In the genomic region with DNA sequence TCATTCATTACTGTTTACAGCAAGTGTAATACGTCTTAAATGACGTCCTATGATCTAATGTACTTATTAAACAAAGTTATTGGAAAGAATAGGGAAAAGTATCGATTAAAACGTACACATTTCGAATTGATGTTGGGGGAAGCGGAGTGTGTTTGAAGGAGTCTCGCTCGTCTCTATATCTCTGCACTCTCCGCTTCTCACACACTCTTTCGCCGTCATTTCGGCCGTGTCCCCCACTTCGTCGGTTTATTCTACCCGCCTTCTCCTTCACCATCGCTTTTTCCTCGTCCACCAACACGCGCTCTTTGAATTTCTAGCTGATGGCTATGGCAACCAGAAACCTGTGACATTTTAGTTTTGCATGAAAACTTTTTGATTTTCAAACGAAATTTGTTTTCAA, we compare ENCODE assay signal across 2 worm cellular contexts.
TF ChIP-seq lines count a peak whose summit lies in the region.

No protein-coding gene starts in this region.

TF ChIP-seq in whole organism, L2 larva, 48 proteins besides CTCF, POLR2A, EP300 and RAD21 (continued from another document):
- TF ChIP-seq gmeb-1 (tag; optimal IDR thresholded peaks at IDR 0.05; lab: Kevin White, UChicago) (no peak), ama-1 (optimal IDR thresholded peaks at IDR 0.05; lab: Kevin White, UChicago) (no peak), ztf-1 (GFP tag; conservative IDR thresholded peaks at IDR 0.05; lab: Robert Waterston, UW) (no peak), mab-5 (tag; optimal IDR thresholded peaks at IDR 0.05; lab: Kevin White, UChicago) (no peak), C34F6.9 (tag; optimal IDR thresholded peaks at IDR 0.05; lab: Kevin White, UChicago) (peak; percentile 63), ztf-4 (tag; optimal IDR thresholded peaks at IDR 0.05; lab: Kevin White, UChicago) (no peak), sem-4 (tag; optimal IDR thresholded peaks at IDR 0.05; lab: Kevin White, UChicago) (no peak), snpc-4 (tag; optimal IDR thresholded peaks at IDR 0.05; lab: Kevin White, UChicago) (peak; percentile 37), peb-1 (tag; optimal IDR thresholded peaks at IDR 0.05; lab: Kevin White, UChicago) (no peak), lin-39 (tag; optimal IDR thresholded peaks at IDR 0.05; lab: Kevin White, UChicago) (no peak), F13H6.1 (tag; optimal IDR thresholded peaks at IDR 0.05; lab: Kevin White, UChicago) (peak; percentile 29), nhr-129 (tag; optimal IDR thresholded peaks at IDR 0.05; lab: Kevin White, UChicago) (peak; percentile 50), ZK546.5 (tag; optimal IDR thresholded peaks at IDR 0.05; lab: Kevin White, UChicago) (no peak), lsy-2 (tag; optimal IDR thresholded peaks at IDR 0.05; lab: Kevin White, UChicago) (peak in 1 of 2 experiments; percentile 45), unc-39 (tag; optimal IDR thresholded peaks at IDR 0.05; lab: Kevin White, UChicago) (no peak), mdl-1 (tag; optimal IDR thresholded peaks at IDR 0.05; lab: Kevin White, UChicago) (no peak), R02D3.7 (tag; optimal IDR thresholded peaks at IDR 0.05; lab: Kevin White, UChicago) (no peak), crh-2 (tag; optimal IDR thresholded peaks at IDR 0.05; lab: Kevin White, UChicago) (peak; percentile 34)

TF ChIP-seq in whole organism, L4 larva, 104 proteins besides CTCF, POLR2A, EP300 and RAD21 (continued from another document):
- TF ChIP-seq rbr-2 (tag; optimal IDR thresholded peaks at IDR 0.05; lab: Kevin White, UChicago), result peak; percentile 41
- TF ChIP-seq mdl-1 (tag; optimal IDR thresholded peaks at IDR 0.05; lab: Kevin White, UChicago), result peak in 1 of 2 experiments; percentile 39
- TF ChIP-seq Y75B8A.6 (GFP tag; IDR thresholded peaks at IDR 0.05; lab: Robert Waterston, UW), result no peak
- no peak for TF ChIP-seq ceh-32 (tag; optimal IDR thresholded peaks at IDR 0.05; lab: Kevin White, UChicago; ENCODE audit: poor library complexity)
- no peak for TF ChIP-seq snpc-4 (tag; optimal IDR thresholded peaks at IDR 0.05; lab: Kevin White, UChicago)
- no peak for TF ChIP-seq gei-8 (GFP tag; optimal IDR thresholded peaks at IDR 0.05; lab: Kevin White, UChicago)
- TF ChIP-seq aha-1 (tag; lab: Kevin White, UChicago), result peak; percentile 26
- TF ChIP-seq snpc-1.2 (GFP tag; IDR thresholded peaks at IDR 0.05; lab: Robert Waterston, UW), result peak; percentile 49; the same call in 1 of the 2 replicates
- no peak for TF ChIP-seq zfp-3 (GFP tag; conservative IDR thresholded peaks at IDR 0.05; lab: Robert Waterston, UW)
- no peak for TF ChIP-seq vab-7 (GFP tag; IDR thresholded peaks at IDR 0.05; lab: Robert Waterston, UW)
- TF ChIP-seq ceh-28 (tag; optimal IDR thresholded peaks at IDR 0.05; lab: Kevin White, UChicago), result no peak
- no peak for TF ChIP-seq dmd-8 (GFP tag; IDR thresholded peaks at IDR 0.05; lab: Robert Waterston, UW)
- TF ChIP-seq F26F4.8 (GFP tag; conservative IDR thresholded peaks at IDR 0.05; lab: Robert Waterston, UW), result no peak
- peak; percentile 43 for TF ChIP-seq mxl-3 (GFP tag; optimal IDR thresholded peaks at IDR 0.05; lab: Kevin White, UChicago)
- peak; percentile 21 for TF ChIP-seq ama-1 (optimal IDR thresholded peaks at IDR 0.05; lab: Kevin White, UChicago)
- TF ChIP-seq lin-38 (GFP tag; IDR thresholded peaks at IDR 0.05; lab: Robert Waterston, UW), result peak; percentile 65
- peak; percentile 58 for TF ChIP-seq nhr-6 (tag; optimal IDR thresholded peaks at IDR 0.05; lab: Kevin White, UChicago)
- peak; percentile 33 for TF ChIP-seq nhr-28 (tag; optimal IDR thresholded peaks at IDR 0.05; lab: Kevin White, UChicago)
- no peak for TF ChIP-seq ztf-7 (tag; optimal IDR thresholded peaks at IDR 0.05; lab: Kevin White, UChicago)
- no peak for TF ChIP-seq T20F7.1 (GFP tag; optimal IDR thresholded peaks at IDR 0.05; lab: Kevin White, UChicago)
- TF ChIP-seq F10B5.3 (tag; optimal IDR thresholded peaks at IDR 0.05; lab: Kevin White, UChicago), result no peak
- TF ChIP-seq zip-11 (GFP tag; IDR thresholded peaks at IDR 0.05; lab: Robert Waterston, UW), result no peak
- no peak for TF ChIP-seq nhr-102 (tag; optimal IDR thresholded peaks at IDR 0.05; lab: Kevin White, UChicago)
- TF ChIP-seq dmd-9 (GFP tag; IDR thresholded peaks at IDR 0.05; lab: Robert Waterston, UW), result no peak
- peak; percentile 59; the same call in 1 of the 2 replicates for TF ChIP-seq hmg-1.1 (GFP tag; IDR thresholded peaks at IDR 0.05; lab: Robert Waterston, UW)
- TF ChIP-seq hlh-11 (tag; optimal IDR thresholded peaks at IDR 0.05; lab: Kevin White, UChicago), result peak; percentile 33
- no peak for TF ChIP-seq madf-5 (GFP tag; IDR thresholded peaks at IDR 0.05; lab: Robert Waterston, UW)
- TF ChIP-seq mes-2 (tag; optimal IDR thresholded peaks at IDR 0.05; lab: Kevin White, UChicago; ENCODE audit: poor library complexity, severe bottlenecking), result peak; percentile 67
- no peak for TF ChIP-seq fos-1 (tag; optimal IDR thresholded peaks at IDR 0.05; lab: Kevin White, UChicago)
- no peak for TF ChIP-seq nhr-25 (tag; optimal IDR thresholded peaks at IDR 0.05; lab: Kevin White, UChicago; ENCODE audit: borderline replicate concordance, insufficient read depth)
- no peak for TF ChIP-seq lin-29 (GFP tag; IDR thresholded peaks at IDR 0.05; lab: Robert Waterston, UW)
- TF ChIP-seq nhr-48 (tag; optimal IDR thresholded peaks at IDR 0.05; lab: Kevin White, UChicago), result no peak
- TF ChIP-seq set-16 (GFP tag; IDR thresholded peaks at IDR 0.05; lab: Robert Waterston, UW), result peak; percentile 33; the same call in 1 of the 2 replicates
- peak; percentile 43 for TF ChIP-seq fkh-10 (GFP tag; optimal IDR thresholded peaks at IDR 0.05; lab: Kevin White, UChicago)
- TF ChIP-seq daf-16 (GFP tag; optimal IDR thresholded peaks at IDR 0.05; lab: Kevin White, UChicago), result no peak
- TF ChIP-seq daf-16 (tag; optimal IDR thresholded peaks at IDR 0.05; lab: Kevin White, UChicago), result peak; percentile 28
- TF ChIP-seq nhr-111 (GFP tag; optimal IDR thresholded peaks at IDR 0.05; lab: Kevin White, UChicago), result no peak
- no peak for TF ChIP-seq daf-19 (GFP tag; conservative IDR thresholded peaks at IDR 0.05; lab: Robert Waterston, UW)
- no peak for TF ChIP-seq attf-4 (tag; optimal IDR thresholded peaks at IDR 0.05; lab: Kevin White, UChicago)
- TF ChIP-seq mep-1 (tag; optimal IDR thresholded peaks at IDR 0.05; lab: Kevin White, UChicago), result peak; percentile 35
TF ChIP-seq in whole organism, L4 larva: peak in this region for 22.
